Worm (Caenorhabditis elegans) whole organism, L3 larva: ENCODE data around the gene gldi-6.

Source experiments
- R02D3.7 ChIP-seq: fragments of 150-350 bp; optimal IDR thresholded peaks from 2 replicates; lab custom pipeline; 2014; ENCODE audit warnings: missing biosample characterization, missing genetic modification characterization
- ZK546.5 ChIP-seq: sonication (generic microtip); optimal IDR thresholded peaks from 2 replicates; lab custom pipeline; 2017; ENCODE audit warnings: missing biosample characterization, missing genetic modification characterization
- aly-2 ChIP-seq: fragments of 150-350 bp; optimal IDR thresholded peaks from 2 replicates; lab custom pipeline; 2014; ENCODE audit warnings: missing biosample characterization, missing genetic modification characterization
- ama-1 ChIP-seq: fragments of 150-350 bp; optimal IDR thresholded peaks from 2 replicates; lab custom pipeline; 2018
- ceh-16 ChIP-seq: sonication (generic microtip); optimal IDR thresholded peaks from 2 replicates; lab custom pipeline; 2017; ENCODE audit warnings: missing biosample characterization, missing genetic modification characterization
- ceh-82 ChIP-seq: fragments of 150-350 bp; optimal IDR thresholded peaks from 2 replicates; lab custom pipeline; 2014; ENCODE audit warnings: missing biosample characterization, missing genetic modification characterization
- ceh-9 ChIP-seq: sonication (generic microtip); optimal IDR thresholded peaks from 2 replicates; lab custom pipeline; 2018; ENCODE audit warnings: missing biosample characterization, missing genetic modification characterization
- daf-12 ChIP-seq: fragments of 150-350 bp; optimal IDR thresholded peaks from 2 replicates; lab custom pipeline; 2014; ENCODE audit warnings: missing biosample characterization, missing genetic modification reagents, missing genetic modification characterization
- egl-27 ChIP-seq: sonication (generic microtip); optimal IDR thresholded peaks from 4 replicates; lab custom pipeline; 2017; ENCODE audit warnings: missing biosample characterization, missing genetic modification reagents, missing genetic modification characterization
- egl-5 ChIP-seq: fragments of 150-350 bp; optimal IDR thresholded peaks from 2 replicates; lab custom pipeline; 2017; ENCODE audit warnings: missing biosample characterization, missing genetic modification reagents, missing genetic modification characterization, inconsistent platforms
- elt-3 ChIP-seq, 3 experiments: fragments of 150-350 bp in 1 of 3; sonication (generic microtip) in 2 of 3; optimal IDR thresholded peaks; 2 replicates in 2 of 3; 4 replicates in 1 of 3; lab custom pipeline; 2014 to 2017; ENCODE audit warnings: missing biosample characterization in 3 of 3, missing genetic modification characterization in 3 of 3
- eor-1 ChIP-seq, 2 experiments: fragments of 150-350 bp; optimal IDR thresholded peaks; 2 replicates each; lab custom pipeline; 2014 to 2018; ENCODE audit warnings: missing biosample characterization in 2 of 2, missing genetic modification characterization in 2 of 2
- fkh-2 ChIP-seq: fragments of 150-350 bp; optimal IDR thresholded peaks from 2 replicates; lab custom pipeline; 2014; ENCODE audit warnings: missing biosample characterization, missing genetic modification reagents, missing genetic modification characterization
- lin-15B ChIP-seq: fragments of 150-350 bp; optimal IDR thresholded peaks from 2 replicates; lab custom pipeline; 2014; ENCODE audit warnings: missing biosample characterization, missing genetic modification characterization
- lin-39 ChIP-seq: fragments of 150-350 bp; optimal IDR thresholded peaks from 2 replicates; lab custom pipeline; 2018; ENCODE audit warnings: missing biosample characterization, missing genetic modification reagents, missing genetic modification characterization
- mml-1 ChIP-seq: fragments of 150-350 bp; sonication (generic microtip); optimal IDR thresholded peaks from 3 replicates; lab custom pipeline; 2014; ENCODE audit warnings: missing biosample characterization, missing genetic modification characterization
- nfya-1 ChIP-seq: sonication (generic microtip); optimal IDR thresholded peaks from 2 replicates; lab custom pipeline; 2017; ENCODE audit warnings: missing genetic modification characterization, mild to moderate bottlenecking, missing compliant biosample characterization, antibody characterized with exemption, moderate library complexity; ENCODE audit not compliant: insufficient read depth
- nhr-11 ChIP-seq: fragments of 150-350 bp; optimal IDR thresholded peaks from 2 replicates; lab custom pipeline; 2014; ENCODE audit warnings: missing biosample characterization, missing genetic modification characterization
- nhr-12 ChIP-seq: fragments of 150-350 bp; optimal IDR thresholded peaks from 2 replicates; lab custom pipeline; 2014; ENCODE audit warnings: missing biosample characterization, missing genetic modification characterization
- nhr-23 ChIP-seq: fragments of 150-350 bp; optimal IDR thresholded peaks from 2 replicates; lab custom pipeline; 2014; ENCODE audit warnings: missing biosample characterization, missing genetic modification reagents, missing genetic modification characterization
- nhr-237 ChIP-seq: fragments of 150-350 bp; optimal IDR thresholded peaks from 2 replicates; lab custom pipeline; 2014; ENCODE audit warnings: missing biosample characterization, missing genetic modification characterization
- nhr-25 ChIP-seq: sonication (generic microtip); optimal IDR thresholded peaks from 2 replicates; lab custom pipeline; 2017; ENCODE audit warnings: missing biosample characterization, missing genetic modification characterization
- nhr-43 ChIP-seq: sonication (generic microtip); optimal IDR thresholded peaks from 2 replicates; lab custom pipeline; 2016; ENCODE audit warnings: mild to moderate bottlenecking, missing genetic modification characterization, missing compliant biosample characterization; ENCODE audit not compliant: poor library complexity, severe bottlenecking
- nhr-67 ChIP-seq: fragments of 150-350 bp; optimal IDR thresholded peaks from 2 replicates; lab custom pipeline; 2014; ENCODE audit warnings: missing biosample characterization, missing genetic modification characterization
- nhr-76 ChIP-seq: fragments of 150-350 bp; sonication (generic microtip); optimal IDR thresholded peaks from 5 replicates; lab custom pipeline; 2014; ENCODE audit warnings: missing biosample characterization, missing genetic modification characterization
- nhr-77 ChIP-seq: fragments of 150-350 bp; optimal IDR thresholded peaks from 2 replicates; lab custom pipeline; 2014; ENCODE audit warnings: missing biosample characterization, missing genetic modification characterization
- pqm-1 ChIP-seq: fragments of 150-350 bp; optimal IDR thresholded peaks from 2 replicates; lab custom pipeline; 2017; ENCODE audit warnings: missing biosample characterization, missing genetic modification characterization, inconsistent platforms
- sea-2 ChIP-seq: fragments of 150-350 bp; sonication (generic microtip); optimal IDR thresholded peaks from 4 replicates; lab custom pipeline; 2014; ENCODE audit warnings: missing biosample characterization, missing genetic modification reagents, missing genetic modification characterization
- skn-1 ChIP-seq: fragments of 150-350 bp; optimal IDR thresholded peaks from 2 replicates; lab custom pipeline; 2014; ENCODE audit warnings: missing biosample characterization, missing genetic modification characterization
- snpc-4 ChIP-seq: fragments of 150-350 bp; optimal IDR thresholded peaks from 2 replicates; lab custom pipeline; 2014; ENCODE audit warnings: missing biosample characterization, missing genetic modification characterization
- tbx-2 ChIP-seq: sonication (generic microtip); optimal IDR thresholded peaks from 2 replicates; lab custom pipeline; 2016; ENCODE audit warnings: mild to moderate bottlenecking, missing genetic modification characterization, missing compliant biosample characterization
- unc-39 ChIP-seq: sonication (generic microtip); optimal IDR thresholded peaks from 4 replicates; lab custom pipeline; 2017; ENCODE audit warnings: missing biosample characterization, missing genetic modification characterization
- unc-62 ChIP-seq: fragments of 150-350 bp; sonication (generic microtip); optimal IDR thresholded peaks from 4 replicates; lab custom pipeline; 2014; ENCODE audit warnings: missing biosample characterization, missing genetic modification reagents, missing genetic modification characterization
- zag-1 ChIP-seq: fragments of 150-350 bp; optimal IDR thresholded peaks from 2 replicates; lab custom pipeline; 2014; ENCODE audit warnings: missing biosample characterization, missing genetic modification characterization

The gldi-6 gene

ce11 chrII:3446647-3447046 is at the start of gene gldi-6, which contains the start of gene C16C8.20:
Gene gldi-6 (plus strand): TSS chrII:3446947.
Gene C16C8.20 (plus strand): TSS chrII:3446947.
- no peak for TF ChIP-seq nhr-12 (tag; lab: Kevin White, UChicago)
- TF ChIP-seq nhr-11 (tag; lab: Kevin White, UChicago), result no peak
- TF ChIP-seq tbx-2, result no peak
- no peak for TF ChIP-seq R02D3.7
- TF ChIP-seq mml-1 (tag; lab: Kevin White, UChicago), result no peak
- TF ChIP-seq nhr-25 (tag; lab: Kevin White, UChicago), result no peak
- TF ChIP-seq ama-1 (lab: Kevin White, UChicago), result no peak
- no peak for TF ChIP-seq skn-1 (tag; lab: Kevin White, UChicago)
- no peak for TF ChIP-seq nhr-76 (tag; lab: Kevin White, UChicago)
- TF ChIP-seq ceh-82 (tag; lab: Kevin White, UChicago), result no peak
- TF ChIP-seq unc-62 (GFP tag; lab: Kevin White, UChicago), result no peak
- no peak for TF ChIP-seq elt-3 (tag; optimal IDR thresholded peaks at IDR 0.05; lab: Kevin White, UChicago)
- TF ChIP-seq unc-39 (tag; lab: Kevin White, UChicago), result no peak
- no peak for TF ChIP-seq zag-1
- TF ChIP-seq aly-2 (tag; lab: Kevin White, UChicago), result no peak
- no peak for TF ChIP-seq egl-27 (tag; lab: Kevin White, UChicago)
- no peak for TF ChIP-seq nhr-43

ce11 chrII:3399212-3399611 is 47.5 kb upstream of the gldi-6 start, which contains the start of gene nep-9:
Gene nep-9 (minus strand): TSS chrII:3399312.
- TF ChIP-seq nhr-43 (no peak), nhr-25 (tag; lab: Kevin White, UChicago) (no peak), snpc-4 (tag; lab: Kevin White, UChicago) (no peak), nfya-1 (tag; lab: Kevin White, UChicago) (no peak), sea-2 (no peak), unc-62 (GFP tag; lab: Kevin White, UChicago) (no peak), nhr-11 (tag; lab: Kevin White, UChicago) (no peak), daf-12 (tag; lab: Kevin White, UChicago) (no peak), ceh-16 (no peak), lin-39 (tag; lab: Kevin White, UChicago) (no peak), lin-15B (tag; lab: Kevin White, UChicago) (no peak), skn-1 (tag; lab: Kevin White, UChicago) (no peak)

DNA sequence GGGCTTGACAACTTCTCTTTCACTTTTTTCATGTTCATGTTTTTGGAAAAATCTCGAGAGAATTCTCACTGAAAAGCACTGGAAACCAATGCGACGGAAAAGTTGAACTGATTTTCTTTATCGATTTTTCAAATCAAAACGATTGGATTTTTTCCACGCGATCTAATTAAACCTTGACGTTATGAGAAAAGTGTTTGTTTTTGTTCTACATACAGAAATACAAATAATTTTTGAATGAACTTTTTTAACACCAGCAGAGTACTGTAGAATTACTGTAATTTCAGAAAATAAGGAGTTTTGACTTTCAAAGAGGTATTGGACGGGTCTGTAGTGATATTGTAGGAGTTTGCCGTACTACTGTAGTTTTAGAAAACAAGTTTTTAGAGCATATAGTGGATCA is 43.9 kb upstream of the gldi-6 start, which contains the start of gene nep-10:
Gene nep-10 (minus strand): TSS at position 101 of the 400 bp plus-strand sequence.
- TF ChIP-seq pqm-1 (tag; lab: Kevin White, UChicago) (no peak), zag-1 (no peak)

- no peak for TF ChIP-seq egl-5 (tag; lab: Kevin White, UChicago)
- TF ChIP-seq lin-15B (tag; lab: Kevin White, UChicago), result no peak
- no peak for TF ChIP-seq nhr-25 (tag; lab: Kevin White, UChicago)
- TF ChIP-seq fkh-2, result no peak
- no peak for TF ChIP-seq sea-2
- no peak for TF ChIP-seq nhr-77 (tag; lab: Kevin White, UChicago)
- no peak for TF ChIP-seq eor-1 (tag; optimal IDR thresholded peaks at IDR 0.05; lab: Kevin White, UChicago)
- TF ChIP-seq, all 47 proteins: peak for 0
Measured at ce11 chrII:3403535-3403934, 43.2 kb upstream of the gldi-6 start, which contains the start of gene nep-8. Gene nep-8 (plus strand): TSS chrII:3403835.

DNA sequence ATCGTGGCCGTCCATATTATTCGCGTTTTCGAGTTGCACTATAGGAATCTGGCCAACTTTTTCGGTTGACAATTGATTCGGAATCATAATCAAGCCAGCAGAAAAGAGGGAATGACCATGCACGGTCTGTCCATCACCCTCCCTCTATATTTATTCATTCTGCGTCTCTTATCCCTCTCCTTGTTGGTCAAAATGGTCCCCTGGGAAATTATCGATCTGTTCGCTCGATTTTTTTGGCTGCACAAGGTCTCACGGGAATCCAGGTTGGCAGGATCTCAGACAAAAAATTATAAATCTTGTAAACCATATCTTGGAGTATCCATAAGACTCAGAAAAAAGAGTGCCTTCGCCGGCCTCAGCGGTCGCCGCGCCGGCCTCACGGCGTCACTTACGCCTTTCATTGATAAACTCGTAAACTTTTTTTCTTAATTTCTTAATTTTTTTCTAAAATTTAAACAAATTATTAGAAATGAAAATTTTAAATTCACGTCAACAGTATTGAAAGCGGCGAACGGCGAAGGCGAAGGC is 32.3 kb upstream of the gldi-6 start, which contains the start of the genes F18A12.7 and F18A12.2:
Gene F18A12.7 (minus strand): TSS at position 101 of the 528 bp plus-strand sequence.
Gene F18A12.2 (plus strand): TSS at position 478 of the 528 bp plus-strand sequence.
- TF ChIP-seq skn-1 (tag; lab: Kevin White, UChicago) (no peak), ZK546.5 (no peak), lin-39 (tag; lab: Kevin White, UChicago) (no peak), ceh-9 (no peak), nhr-23 (no peak), nhr-77 (tag; lab: Kevin White, UChicago) (no peak), unc-39 (tag; lab: Kevin White, UChicago) (no peak), snpc-4 (tag; lab: Kevin White, UChicago) (no peak), fkh-2 (no peak), nhr-237 (tag; lab: Kevin White, UChicago) (no peak), nhr-67 (no peak), egl-27 (tag; lab: Kevin White, UChicago) (no peak), mml-1 (tag; lab: Kevin White, UChicago) (no peak)
